Worm (Caenorhabditis elegans): Measurements from ENCODE around the gene zip-5.

zip-5 gene

ce11 chrV:13297220-13297619, 32.9 kb downstream of the zip-5 start, which contains the start of gene C26E1.1:
Gene C26E1.1, plus strand, starts transcription at chrV:13297520.
- TF ChIP-seq R02D3.7 (tag; optimal IDR thresholded peaks at IDR 0.05) (no peak), C34F6.9 (tag; optimal IDR thresholded peaks at IDR 0.05) (no peak), zag-1 (tag; optimal IDR thresholded peaks at IDR 0.05) (no peak), ztf-1 (GFP tag; conservative IDR thresholded peaks at IDR 0.05) (no peak), nhr-25 (tag; optimal IDR thresholded peaks at IDR 0.05) (no peak), Y55F3AM.14 (GFP tag; optimal IDR thresholded peaks at IDR 0.05) (no peak), sem-4 (tag; optimal IDR thresholded peaks at IDR 0.05) (no peak), ceh-16 (tag; optimal IDR thresholded peaks at IDR 0.05) (no peak), sma-9 (GFP tag; optimal IDR thresholded peaks at IDR 0.05) (no peak), sma-9 (tag; optimal IDR thresholded peaks at IDR 0.05) (no peak), mbf-1 (tag; optimal IDR thresholded peaks at IDR 0.05) (no peak), elt-1 (tag; optimal IDR thresholded peaks at IDR 0.05) (no peak)

ce11 chrV:13298706-13299105, 34.4 kb downstream of the zip-5 start:
- TF ChIP-seq nhr-129 (tag; optimal IDR thresholded peaks at IDR 0.05) = peak; percentile 56
- TF ChIP-seq ama-1 (optimal IDR thresholded peaks at IDR 0.05) = no peak

- no peak for TF ChIP-seq ceh-82 (tag; optimal IDR thresholded peaks at IDR 0.05)
- no peak for TF ChIP-seq ZK546.5 (tag; optimal IDR thresholded peaks at IDR 0.05)
Measured at ce11 chrV:13299398-13299797, 35.1 kb downstream of the zip-5 start.

- TF ChIP-seq F13H6.1 (tag; optimal IDR thresholded peaks at IDR 0.05) = no peak
- peak; percentile 10 for TF ChIP-seq nhr-129 (tag; optimal IDR thresholded peaks at IDR 0.05)
Measured at ce11 chrV:13300492-13300891, 36.1 kb downstream of the zip-5 start.

- no peak for TF ChIP-seq zag-1 (tag; optimal IDR thresholded peaks at IDR 0.05)
- TF ChIP-seq fos-1 (tag; optimal IDR thresholded peaks at IDR 0.05) = peak; percentile 12
- TF ChIP-seq sma-9 (GFP tag; optimal IDR thresholded peaks at IDR 0.05) = peak; percentile 25
- no peak for TF ChIP-seq sma-9 (tag; optimal IDR thresholded peaks at IDR 0.05)
Measured at ce11 chrV:13301443-13301842, 37.1 kb downstream of the zip-5 start, which contains the start of gene ceh-79. Gene ceh-79, plus strand, starts transcription at chrV:13301833.

ce11 chrV:13304663-13305188, 40.4 kb downstream of the zip-5 start, which contains the start of gene C26E1.2:
Gene C26E1.2, plus strand, starts transcription at chrV:13305138.
- no peak for TF ChIP-seq skn-1 (tag; optimal IDR thresholded peaks at IDR 0.05)
- TF ChIP-seq gmeb-1 (tag; optimal IDR thresholded peaks at IDR 0.05) = peak; percentile 12
- TF ChIP-seq fos-1 (tag; optimal IDR thresholded peaks at IDR 0.05) = peak; percentile 81
- TF ChIP-seq crh-2 (tag; optimal IDR thresholded peaks at IDR 0.05) = peak; percentile 25

- TF ChIP-seq sem-4 (tag; optimal IDR thresholded peaks at IDR 0.05) (no peak), unc-55 (GFP tag; optimal IDR thresholded peaks at IDR 0.05) (no peak), gmeb-1 (tag; optimal IDR thresholded peaks at IDR 0.05) (no peak), mdl-1 (tag; optimal IDR thresholded peaks at IDR 0.05) (no peak), zag-1 (tag; optimal IDR thresholded peaks at IDR 0.05) (no peak), mab-5 (tag; optimal IDR thresholded peaks at IDR 0.05) (no peak), aly-2 (tag; optimal IDR thresholded peaks at IDR 0.05) (no peak), alr-1 (tag; optimal IDR thresholded peaks at IDR 0.05) (no peak), unc-39 (tag; optimal IDR thresholded peaks at IDR 0.05) (no peak), ceh-82 (tag; optimal IDR thresholded peaks at IDR 0.05) (no peak)
Measured at ce11 chrV:13308616-13309015, 44.3 kb downstream of the zip-5 start, which contains the start of gene C50B6.1. Gene C50B6.1, plus strand, starts transcription at chrV:13308916.

- no peak for TF ChIP-seq nhr-6 (tag; optimal IDR thresholded peaks at IDR 0.05)
Measured at ce11 chrV:13309806-13310205, 45.5 kb downstream of the zip-5 start.

Measured in whole organism, L2 larva.